Fruit fly (Drosophila melanogaster): ENCODE results near the gene otu.

otu gene

dm6 chrX:8492849-8493248 lies 3.5 kb upstream of the otu start (continued):
- TF ChIP-seq schlank (tag; optimal IDR thresholded peaks at IDR 0.05), result no peak
- TF ChIP-seq dati (GFP tag; IDR thresholded peaks at IDR 0.05), result peak; percentile 9; the same call in 1 of the 2 replicates
- TF ChIP-seq lbe (GFP tag; optimal IDR thresholded peaks at IDR 0.05), result peak; percentile 15
- peak; percentile 0 for TF ChIP-seq chn (GFP tag; optimal IDR thresholded peaks at IDR 0.05)
- TF ChIP-seq MTF-1 (GFP tag; optimal IDR thresholded peaks at IDR 0.05; ENCODE audit: borderline replicate concordance), result peak; percentile 72
- TF ChIP-seq shn (GFP tag; optimal IDR thresholded peaks at IDR 0.05), result no peak
- TF ChIP-seq Dfd (GFP tag; optimal IDR thresholded peaks at IDR 0.05), result no peak
- no peak for TF ChIP-seq hbn (GFP tag; IDR thresholded peaks at IDR 0.05; ENCODE audit: partially characterized antibody)
- TF ChIP-seq CG10267 (tag; optimal IDR thresholded peaks at IDR 0.05), result peak; percentile 54
- no peak for TF ChIP-seq CG6765 (GFP tag; optimal IDR thresholded peaks at IDR 0.05)
- TF ChIP-seq CG12744 (GFP tag; optimal IDR thresholded peaks at IDR 0.05), result no peak
- peak; percentile 79; the same call in 1 of the 3 replicates for TF ChIP-seq gce (GFP tag; IDR thresholded peaks at IDR 0.05)
- TF ChIP-seq CTCF (GFP tag; optimal IDR thresholded peaks at IDR 0.05), result no peak
- TF ChIP-seq Trl (optimal IDR thresholded peaks at IDR 0.05), result no peak
- TF ChIP-seq Trl (GFP tag; optimal IDR thresholded peaks at IDR 0.05), result no peak
- TF ChIP-seq CG11560 (tag; IDR thresholded peaks at IDR 0.05), result 0 out of 3 replicates have a peak, but pooled peaks have one; percentile 37
- TF ChIP-seq az2 (GFP tag; optimal IDR thresholded peaks at IDR 0.05), result peak; percentile 80
- peak; percentile 69 for TF ChIP-seq CG6813 (GFP tag; optimal IDR thresholded peaks at IDR 0.05)
- TF ChIP-seq fd64A (GFP tag; optimal IDR thresholded peaks at IDR 0.05), result peak; percentile 64
- peak; percentile 54 for TF ChIP-seq CG9437 (GFP tag; optimal IDR thresholded peaks at IDR 0.05)
- TF ChIP-seq Elba2 (GFP tag; optimal IDR thresholded peaks at IDR 0.05), result no peak
- TF ChIP-seq Neu2 (GFP tag; optimal IDR thresholded peaks at IDR 0.05; ENCODE audit: borderline replicate concordance), result no peak
- TF ChIP-seq nau (GFP tag; optimal IDR thresholded peaks at IDR 0.05), result peak; percentile 55
- 0 out of 2 replicates have a peak, but pooled peaks have one; percentile 22 for TF ChIP-seq Doc2 (GFP tag; IDR thresholded peaks at IDR 0.05)
- no peak for TF ChIP-seq Poxn (GFP tag; IDR thresholded peaks at IDR 0.05)
- no peak for TF ChIP-seq her (GFP tag; optimal IDR thresholded peaks at IDR 0.05)
- no peak for TF ChIP-seq CG33557 (GFP tag; optimal IDR thresholded peaks at IDR 0.05)
- TF ChIP-seq kay (GFP tag; optimal IDR thresholded peaks at IDR 0.05), result peak; percentile 54
- TF ChIP-seq MESR4 (GFP tag; optimal IDR thresholded peaks at IDR 0.05), result no peak
- no peak for TF ChIP-seq CG2202 (tag; optimal IDR thresholded peaks at IDR 0.05)
- TF ChIP-seq CG12104 (GFP tag; optimal IDR thresholded peaks at IDR 0.05), result peak; percentile 47
- peak; percentile 78 for TF ChIP-seq Med (GFP tag)
- TF ChIP-seq ap (GFP tag; IDR thresholded peaks at IDR 0.05), result peak; percentile 88
- peak; percentile 62 for TF ChIP-seq Fer1 (GFP tag; optimal IDR thresholded peaks at IDR 0.05)
- no peak for TF ChIP-seq CG1792 (GFP tag; optimal IDR thresholded peaks at IDR 0.05)
- TF ChIP-seq Bgb (GFP tag; IDR thresholded peaks at IDR 0.05; ENCODE audit: partially characterized antibody), result no peak
- peak; percentile 68 for TF ChIP-seq croc (GFP tag; conservative IDR thresholded peaks at IDR 0.05)
- no peak for TF ChIP-seq HmgD (GFP tag; optimal IDR thresholded peaks at IDR 0.05)
- TF ChIP-seq Rx (GFP tag; IDR thresholded peaks at IDR 0.05), result peak; percentile 76
- TF ChIP-seq CHES-1-like (GFP tag; optimal IDR thresholded peaks at IDR 0.05), result no peak
- peak; percentile 17 to 46 for TF ChIP-seq Pdp1 (GFP tag; optimal IDR thresholded peaks at IDR 0.05)
- no peak for TF ChIP-seq fu2 (GFP tag; optimal IDR thresholded peaks at IDR 0.05)
- TF ChIP-seq Oli (tag; optimal IDR thresholded peaks at IDR 0.05), result peak; percentile 86
- TF ChIP-seq ttk (GFP tag; IDR thresholded peaks at IDR 0.05), result peak; percentile 90
- TF ChIP-seq CG18011 (GFP tag; optimal IDR thresholded peaks at IDR 0.05), result peak; percentile 13
- TF ChIP-seq CoRest (tag; optimal IDR thresholded peaks at IDR 0.05), result peak; percentile 78
- peak; percentile 72 for TF ChIP-seq CG11247 (GFP tag; IDR thresholded peaks at IDR 0.05)
- no peak for TF ChIP-seq abd-A (tag; optimal IDR thresholded peaks at IDR 0.05)
- TF ChIP-seq B-H1 (GFP tag; IDR thresholded peaks at IDR 0.05), result peak; percentile 75
- no peak for TF ChIP-seq CG17186 (GFP tag; optimal IDR thresholded peaks at IDR 0.05)
- TF ChIP-seq CG10959 (GFP tag; IDR thresholded peaks at IDR 0.05), result peak; percentile 66
- TF ChIP-seq run (tag; optimal IDR thresholded peaks at IDR 0.05), result peak; percentile 76
